Fruit fly (Drosophila melanogaster): ENCODE measurements around the gene VhaM9.7-a.

- TF ChIP-seq CG10348 (GFP tag; IDR thresholded peaks at IDR 0.05) = no peak
- no peak for TF ChIP-seq CG15710 (tag; optimal IDR thresholded peaks at IDR 0.05)
- TF ChIP-seq Ets98B (GFP tag; IDR thresholded peaks at IDR 0.05) = no peak
- no peak for TF ChIP-seq EcR (GFP tag; optimal IDR thresholded peaks at IDR 0.05)
- TF ChIP-seq CG8159 (tag; optimal IDR thresholded peaks at IDR 0.05) = no peak
- no peak for TF ChIP-seq D1 (tag; optimal IDR thresholded peaks at IDR 0.05)
- no peak for TF ChIP-seq CG9948 (tag; optimal IDR thresholded peaks at IDR 0.05)
- no peak for TF ChIP-seq CG13204 (GFP tag; optimal IDR thresholded peaks at IDR 0.05)
- TF ChIP-seq rn (GFP tag; IDR thresholded peaks at IDR 0.05) = no peak
- TF ChIP-seq CG32121 (GFP tag; IDR thresholded peaks at IDR 0.05) = no peak
These were observed 26.4 kb upstream of the VhaM9.7-a start, which contains the start of gene ImpL2 for dm6 chr3L:4236097-4236572.
